Worm (Caenorhabditis elegans) whole organism, L2 larva: ENCODE measurements around the gene nhl-2.

ENCODE experiments used
- C34F6.9 ChIP-seq: fragments of 150-350 bp; optimal IDR thresholded peaks from 2 replicates; lab custom pipeline; 2014; ENCODE audit warnings: missing biosample characterization, missing genetic modification characterization
- F13H6.1 ChIP-seq: sonication (generic microtip); optimal IDR thresholded peaks from 2 replicates; lab custom pipeline; 2016; ENCODE audit warnings: missing genetic modification characterization, missing compliant biosample characterization
- R02D3.7 ChIP-seq: fragments of 150-350 bp; optimal IDR thresholded peaks from 2 replicates; lab custom pipeline; 2014; ENCODE audit warnings: missing biosample characterization, missing genetic modification characterization
- Y55F3AM.14 ChIP-seq: fragments of 200-800 bp; sonication (Bioruptor generic); optimal IDR thresholded peaks from 2 replicates; lab custom pipeline; 2018; ENCODE audit warnings: mild to moderate bottlenecking, missing genetic modification characterization, missing compliant biosample characterization
- ZK546.5 ChIP-seq: sonication (generic microtip); optimal IDR thresholded peaks from 2 replicates; lab custom pipeline; 2017; ENCODE audit warnings: missing biosample characterization, missing genetic modification characterization
- alr-1 ChIP-seq: fragments of 150-350 bp; optimal IDR thresholded peaks from 2 replicates; lab custom pipeline; 2014; ENCODE audit warnings: missing biosample characterization, missing genetic modification characterization
- aly-2 ChIP-seq: fragments of 150-350 bp; optimal IDR thresholded peaks from 2 replicates; lab custom pipeline; 2014; ENCODE audit warnings: missing biosample characterization, missing genetic modification characterization
- ama-1 ChIP-seq: fragments of 150-350 bp; optimal IDR thresholded peaks from 2 replicates; lab custom pipeline; 2018; ENCODE audit warnings: inconsistent platforms
- blmp-1 ChIP-seq: sonication (generic microtip); optimal IDR thresholded peaks from 2 replicates; lab custom pipeline; 2017; ENCODE audit warnings: missing genetic modification characterization, mild to moderate bottlenecking, missing compliant biosample characterization, antibody characterized with exemption, moderate library complexity; ENCODE audit not compliant: insufficient read depth
- ceh-16 ChIP-seq: fragments of 150-350 bp; optimal IDR thresholded peaks from 2 replicates; lab custom pipeline; 2014; ENCODE audit warnings: missing biosample characterization, missing genetic modification characterization
- ceh-82 ChIP-seq: fragments of 150-350 bp; optimal IDR thresholded peaks from 2 replicates; lab custom pipeline; 2014; ENCODE audit warnings: missing biosample characterization, missing genetic modification characterization
- crh-2 ChIP-seq: sonication (generic microtip); optimal IDR thresholded peaks from 2 replicates; lab custom pipeline; 2017; ENCODE audit warnings: missing biosample characterization, missing genetic modification characterization
- dmd-4 ChIP-seq: sonication (generic microtip); optimal IDR thresholded peaks from 2 replicates; lab custom pipeline; 2017; ENCODE audit warnings: missing biosample characterization, missing genetic modification characterization
- egl-27 ChIP-seq: sonication (generic microtip); optimal IDR thresholded peaks from 3 replicates; lab custom pipeline; 2017; ENCODE audit warnings: missing biosample characterization, missing genetic modification reagents, missing genetic modification characterization
- elt-1 ChIP-seq: fragments of 150-350 bp; optimal IDR thresholded peaks from 2 replicates; lab custom pipeline; 2014; ENCODE audit warnings: missing biosample characterization, missing genetic modification characterization
- elt-3 ChIP-seq: sonication (generic microtip); optimal IDR thresholded peaks from 2 replicates; lab custom pipeline; 2017; ENCODE audit warnings: missing biosample characterization, missing genetic modification characterization
- fos-1 ChIP-seq: fragments of 150-350 bp; optimal IDR thresholded peaks from 2 replicates; lab custom pipeline; 2014; ENCODE audit warnings: missing biosample characterization, missing genetic modification characterization
- gmeb-1 ChIP-seq: fragments of 150-350 bp; optimal IDR thresholded peaks from 2 replicates; lab custom pipeline; 2014; ENCODE audit warnings: missing biosample characterization, missing genetic modification characterization
- lin-11 ChIP-seq: fragments of 150-350 bp; sonication (generic microtip); optimal IDR thresholded peaks from 2 replicates; lab custom pipeline; 2014; ENCODE audit warnings: missing biosample characterization, missing genetic modification characterization, inconsistent platforms, mixed read lengths
- lin-13 ChIP-seq: fragments of 150-350 bp; optimal IDR thresholded peaks from 2 replicates; lab custom pipeline; 2014; ENCODE audit warnings: missing biosample characterization, missing genetic modification reagents, missing genetic modification characterization
- lin-39 ChIP-seq: fragments of 150-350 bp; optimal IDR thresholded peaks from 2 replicates; lab custom pipeline; 2014; ENCODE audit warnings: missing biosample characterization, missing genetic modification reagents, missing genetic modification characterization
- lsy-2 ChIP-seq, 2 experiments: fragments of 150-350 bp in 1 of 2; sonication (generic microtip) in 1 of 2; optimal IDR thresholded peaks; 2 replicates each; lab custom pipeline; 2014 to 2017; ENCODE audit warnings: missing biosample characterization in 2 of 2, missing genetic modification characterization in 2 of 2
- mab-5 ChIP-seq: fragments of 150-350 bp; optimal IDR thresholded peaks from 2 replicates; lab custom pipeline; 2014; ENCODE audit warnings: missing biosample characterization, missing genetic modification characterization
- mbf-1 ChIP-seq: sonication (generic microtip); optimal IDR thresholded peaks from 2 replicates; lab custom pipeline; 2017; ENCODE audit warnings: missing biosample characterization, missing genetic modification characterization
- mdl-1 ChIP-seq, 2 experiments: fragments of 150-350 bp in 1 of 2; sonication (generic microtip) in 1 of 2; optimal IDR thresholded peaks; 2 replicates each; lab custom pipeline; 2017; ENCODE audit warnings: missing biosample characterization in 2 of 2, missing genetic modification characterization in 2 of 2
- nhr-10 ChIP-seq: sonication (generic microtip); optimal IDR thresholded peaks from 2 replicates; lab custom pipeline; 2017; ENCODE audit warnings: missing biosample characterization, missing genetic modification characterization
- nhr-11 ChIP-seq: fragments of 150-350 bp; optimal IDR thresholded peaks from 2 replicates; lab custom pipeline; 2014; ENCODE audit warnings: missing biosample characterization, missing genetic modification characterization
- nhr-12 ChIP-seq: fragments of 150-350 bp; optimal IDR thresholded peaks from 2 replicates; lab custom pipeline; 2014; ENCODE audit warnings: missing biosample characterization, missing genetic modification characterization
- nhr-129 ChIP-seq: fragments of 150-350 bp; optimal IDR thresholded peaks from 2 replicates; lab custom pipeline; 2014; ENCODE audit warnings: missing biosample characterization, missing genetic modification characterization
- nhr-21 ChIP-seq: fragments of 150-350 bp; optimal IDR thresholded peaks from 2 replicates; lab custom pipeline; 2014; ENCODE audit warnings: missing biosample characterization, missing genetic modification characterization
- nhr-23 ChIP-seq: fragments of 150-350 bp; optimal IDR thresholded peaks from 2 replicates; lab custom pipeline; 2014; ENCODE audit warnings: missing biosample characterization, missing genetic modification reagents, missing genetic modification characterization
- nhr-237 ChIP-seq: fragments of 150-350 bp; optimal IDR thresholded peaks from 2 replicates; lab custom pipeline; 2014; ENCODE audit warnings: missing biosample characterization, missing genetic modification characterization
- nhr-25 ChIP-seq: fragments of 150-350 bp; sonication (generic microtip); optimal IDR thresholded peaks from 3 replicates; lab custom pipeline; 2014; ENCODE audit warnings: missing biosample characterization, missing genetic modification characterization
- nhr-6 ChIP-seq: fragments of 150-350 bp; optimal IDR thresholded peaks from 2 replicates; lab custom pipeline; 2014; ENCODE audit warnings: missing biosample characterization, missing genetic modification characterization
- nhr-77 ChIP-seq: fragments of 150-350 bp; optimal IDR thresholded peaks from 2 replicates; lab custom pipeline; 2014; ENCODE audit warnings: missing biosample characterization, missing genetic modification characterization
- peb-1 ChIP-seq: fragments of 150-350 bp; optimal IDR thresholded peaks from 2 replicates; lab custom pipeline; 2014; ENCODE audit warnings: missing biosample characterization, missing genetic modification characterization
- sem-4 ChIP-seq: fragments of 150-350 bp; optimal IDR thresholded peaks from 2 replicates; lab custom pipeline; 2014; ENCODE audit warnings: missing biosample characterization, missing genetic modification reagents, missing genetic modification characterization
- skn-1 ChIP-seq: sonication (generic microtip); optimal IDR thresholded peaks from 2 replicates; lab custom pipeline; 2017; ENCODE audit warnings: missing biosample characterization, missing genetic modification characterization
- sma-3 ChIP-seq: sonication (generic microtip); optimal IDR thresholded peaks from 2 replicates; lab custom pipeline; 2016; ENCODE audit warnings: missing genetic modification reagents, missing genetic modification characterization, missing compliant biosample characterization
- sma-9 ChIP-seq, 2 experiments: fragments of 150-350 bp in 1 of 2; sonication (generic microtip) in 1 of 2; optimal IDR thresholded peaks; 2 replicates each; lab custom pipeline; 2014 to 2016; ENCODE audit warnings: missing genetic modification characterization in 2 of 2, mild to moderate bottlenecking in 1 of 2, missing biosample characterization in 1 of 2, missing compliant biosample characterization in 1 of 2, missing genetic modification reagents in 1 of 2, moderate library complexity in 1 of 2
- snpc-4 ChIP-seq: fragments of 150-350 bp; optimal IDR thresholded peaks from 2 replicates; lab custom pipeline; 2014; ENCODE audit warnings: missing biosample characterization, missing genetic modification characterization
- unc-39 ChIP-seq: fragments of 150-350 bp; optimal IDR thresholded peaks from 2 replicates; lab custom pipeline; 2014; ENCODE audit warnings: missing biosample characterization, missing genetic modification characterization
- unc-55 ChIP-seq: fragments of 150-350 bp; sonication (generic microtip); optimal IDR thresholded peaks from 3 replicates; lab custom pipeline; 2014; ENCODE audit warnings: missing biosample characterization, missing genetic modification reagents, missing genetic modification characterization
- unc-62 ChIP-seq: fragments of 150-350 bp; optimal IDR thresholded peaks from 2 replicates; lab custom pipeline; 2014; ENCODE audit warnings: missing biosample characterization, missing genetic modification reagents, missing genetic modification characterization
- zag-1 ChIP-seq: fragments of 150-350 bp; optimal IDR thresholded peaks from 2 replicates; lab custom pipeline; 2014; ENCODE audit warnings: missing biosample characterization, missing genetic modification characterization
- ztf-1 ChIP-seq: fragments of 200-800 bp; sonication (Bioruptor generic); conservative IDR thresholded peaks from 2 replicates; pipeline ENCODE4 v1.3.6; 2022; ENCODE audit warnings: missing genetic modification characterization, missing compliant biosample characterization
- ztf-11 ChIP-seq: sonication (generic microtip); optimal IDR thresholded peaks from 2 replicates; lab custom pipeline; 2017; ENCODE audit warnings: missing biosample characterization, missing genetic modification characterization
- ztf-4 ChIP-seq: fragments of 150-350 bp; optimal IDR thresholded peaks from 2 replicates; lab custom pipeline; 2014; ENCODE audit warnings: missing biosample characterization, missing genetic modification characterization

Gene nhl-2

DNA sequence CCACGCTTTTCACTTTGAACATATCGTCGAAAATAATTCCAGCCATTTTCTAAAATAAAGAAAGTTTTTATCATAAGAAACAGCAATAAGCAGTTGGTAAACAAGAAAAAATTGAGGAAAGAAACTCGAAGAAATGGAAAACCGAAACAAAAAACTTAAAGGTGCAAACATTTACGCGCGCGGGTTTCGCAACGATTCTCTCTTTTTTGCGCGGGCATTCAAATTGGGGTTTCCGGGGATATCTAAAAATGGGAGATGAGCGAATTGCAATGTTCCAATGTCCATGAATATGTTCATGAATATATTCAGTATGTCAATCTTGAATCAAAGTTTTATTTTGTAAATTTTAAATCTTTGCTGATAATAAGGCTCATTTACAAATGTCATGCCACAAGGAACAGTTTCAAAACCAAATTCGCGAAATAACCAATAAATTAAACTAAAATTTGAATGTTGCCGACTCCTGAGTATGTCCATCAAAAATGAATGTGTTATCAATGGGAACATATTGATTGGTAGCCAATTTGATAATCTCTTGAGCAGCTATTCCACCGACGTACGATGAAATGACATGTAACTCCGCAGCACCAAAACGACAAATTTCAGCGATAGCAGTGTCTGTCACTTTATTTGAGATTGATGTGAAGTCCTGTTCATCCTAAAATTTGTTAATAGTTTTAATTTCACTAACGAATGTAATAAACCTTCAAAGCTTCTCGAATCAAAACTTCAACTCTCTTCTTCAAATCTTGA is 19.3 kb upstream of the nhl-2 start, which contains the start of gene rpb-8:
Gene rpb-8, minus strand, starts transcription at position 49 of the 753 bp plus-strand sequence.
- TF ChIP-seq R02D3.7 (tag; lab: Kevin White, UChicago) (no peak), unc-55 (GFP tag; lab: Kevin White, UChicago) (peak; percentile 90), unc-39 (tag; lab: Kevin White, UChicago) (no peak), ztf-4 (tag; lab: Kevin White, UChicago) (no peak), nhr-10 (tag; lab: Kevin White, UChicago) (no peak), nhr-237 (tag; lab: Kevin White, UChicago) (no peak), nhr-129 (tag; lab: Kevin White, UChicago) (peak; percentile 55), nhr-11 (tag; lab: Kevin White, UChicago) (no peak), alr-1 (tag; lab: Kevin White, UChicago) (no peak), unc-62 (GFP tag; lab: Kevin White, UChicago) (no peak), sma-9 (GFP tag; optimal IDR thresholded peaks at IDR 0.05; lab: Kevin White, UChicago) (peak; percentile 13), sma-9 (tag; optimal IDR thresholded peaks at IDR 0.05; lab: Kevin White, UChicago) (no peak), fos-1 (tag; lab: Kevin White, UChicago) (peak; percentile 29), sma-3 (GFP tag; lab: Kevin White, UChicago) (peak; percentile 18), ceh-16 (tag; lab: Kevin White, UChicago) (no peak), gmeb-1 (tag; lab: Kevin White, UChicago) (peak; percentile 89), dmd-4 (tag; lab: Kevin White, UChicago) (no peak), nhr-25 (tag; lab: Kevin White, UChicago) (peak; percentile 16), ZK546.5 (tag; lab: Kevin White, UChicago) (no peak), nhr-6 (tag; lab: Kevin White, UChicago) (no peak), C34F6.9 (tag; lab: Kevin White, UChicago) (peak; percentile 64), blmp-1 (tag; lab: Kevin White, UChicago) (peak; percentile 18), sem-4 (tag; lab: Kevin White, UChicago) (no peak), mab-5 (no peak), ama-1 (lab: Kevin White, UChicago) (peak; percentile 44), mdl-1 (tag; optimal IDR thresholded peaks at IDR 0.05; lab: Kevin White, UChicago) (no peak), lin-11 (peak; percentile 1), snpc-4 (tag; lab: Kevin White, UChicago) (peak; percentile 13), nhr-23 (tag; lab: Kevin White, UChicago) (no peak), lin-39 (no peak), nhr-21 (tag; lab: Kevin White, UChicago) (peak; percentile 3), elt-3 (tag; lab: Kevin White, UChicago) (no peak), aly-2 (tag; lab: Kevin White, UChicago) (no peak), egl-27 (tag; lab: Kevin White, UChicago) (no peak), elt-1 (tag; lab: Kevin White, UChicago) (no peak), mbf-1 (tag; lab: Kevin White, UChicago) (no peak), nhr-77 (tag; lab: Kevin White, UChicago) (no peak), ceh-82 (tag; lab: Kevin White, UChicago) (no peak), F13H6.1 (tag; lab: Kevin White, UChicago) (peak; percentile 29), lin-13 (peak; percentile 46), skn-1 (tag; lab: Kevin White, UChicago) (no peak), nhr-12 (tag; lab: Kevin White, UChicago) (no peak), zag-1 (tag; lab: Kevin White, UChicago) (no peak), ztf-11 (no peak), lsy-2 (tag; optimal IDR thresholded peaks at IDR 0.05; lab: Kevin White, UChicago) (peak; percentile 14 to 75), ztf-1 (GFP tag; lab: Robert Waterston, UW) (no peak), crh-2 (peak; percentile 45), peb-1 (tag; lab: Kevin White, UChicago) (no peak), Y55F3AM.14 (GFP tag; lab: Kevin White, UChicago) (no peak)
